Fruit fly (Drosophila melanogaster) whole organism: ENCODE measurements around the gene sav.

Experiments
- CG8478 ChIP-seq: fragments of >200 bp; optimal IDR thresholded peaks from 2 replicates; lab custom pipeline; 2018; ENCODE audit warnings: inconsistent platforms
- Dll ChIP-seq: fragments of >200 bp; optimal IDR thresholded peaks from 2 replicates; lab custom pipeline; 2017
- EcR ChIP-seq, 2 experiments: fragments of >200 bp; optimal IDR thresholded peaks; 2 replicates each; lab custom pipeline; 2017; ENCODE audit warnings: missing biosample characterization in 2 of 2, missing genetic modification characterization in 2 of 2, missing genetic modification reagents in 2 of 2
- pan ChIP-seq: fragments of >200 bp; optimal IDR thresholded peaks from 2 replicates; lab custom pipeline; 2017
- psq ChIP-seq: fragments of >200 bp; optimal IDR thresholded peaks from 2 replicates; lab custom pipeline; 2017
- usp ChIP-seq: fragments of >200 bp; optimal IDR thresholded peaks from 2 replicates; lab custom pipeline; 2017; ENCODE audit warnings: missing biosample characterization, missing genetic modification characterization, mixed read lengths

sav gene

dm6 chr3R:23060166-23060565 lies 938 bp downstream of the sav start:
- TF ChIP-seq psq (no peak), EcR (GFP tag; optimal IDR thresholded peaks at IDR 0.05; lab: Kevin White, UChicago) (no peak), usp (GFP tag; lab: Kevin White, UChicago) (no peak), CG8478 (no peak), Dll (no peak), pan (lab: Kevin White, UChicago) (no peak)

DNA sequence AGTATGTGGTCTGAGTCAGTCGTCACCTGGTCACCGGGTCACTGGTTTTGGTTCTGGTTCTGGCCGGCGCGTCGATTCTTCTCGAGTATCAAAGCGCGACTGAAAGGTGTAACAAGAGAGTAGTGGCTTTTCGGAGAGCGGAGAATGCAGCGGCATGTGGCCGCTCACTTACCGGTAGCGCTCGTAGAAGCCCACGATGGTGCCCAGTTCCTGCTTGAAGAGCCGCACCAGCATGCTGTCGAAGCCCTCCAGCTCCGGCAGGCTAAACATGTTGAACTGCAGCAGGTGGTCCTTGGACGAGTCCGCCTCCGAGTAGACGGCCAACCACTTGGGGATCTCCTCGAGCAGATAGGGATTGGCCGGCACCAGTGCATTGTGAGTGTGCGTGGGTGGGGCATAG lies 2.2 kb downstream of the sav start, which contains the start of gene Ctns:
TSS of gene Ctns (minus strand) at position 101 of the 400 bp plus-strand sequence.
- no peak for TF ChIP-seq usp (GFP tag; lab: Kevin White, UChicago)
- no peak for TF ChIP-seq Dll
- TF ChIP-seq CG8478, result no peak
- TF ChIP-seq pan (lab: Kevin White, UChicago), result no peak
- no peak for TF ChIP-seq psq
- TF ChIP-seq EcR (GFP tag; optimal IDR thresholded peaks at IDR 0.05; lab: Kevin White, UChicago), result no peak

- TF ChIP-seq CG8478 (no peak), EcR (GFP tag; optimal IDR thresholded peaks at IDR 0.05; lab: Kevin White, UChicago) (no peak), usp (GFP tag; lab: Kevin White, UChicago) (no peak), Dll (no peak), pan (lab: Kevin White, UChicago) (no peak), psq (no peak)
Measured at dm6 chr3R:23057390-23057789, 3.7 kb downstream of the sav start.

DNA sequence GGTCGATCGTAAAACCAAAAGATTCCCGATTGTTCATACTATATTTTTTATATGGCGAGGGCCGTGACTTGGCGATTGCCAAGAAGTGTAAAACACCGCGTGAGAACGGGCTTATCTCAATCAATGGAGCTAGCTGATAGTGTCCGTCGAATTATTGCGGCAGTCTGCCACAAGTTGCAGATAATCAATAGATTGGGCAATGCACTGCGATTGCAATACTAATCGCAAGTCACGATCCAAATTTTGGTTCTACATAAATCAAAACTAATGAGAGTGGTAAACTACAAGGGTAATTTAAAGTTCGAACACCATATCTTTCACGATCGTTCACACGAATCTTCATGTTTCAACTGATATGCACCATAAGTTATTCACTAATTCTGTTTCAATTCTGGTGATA lies 4.4 kb downstream of the sav start:
- no peak for TF ChIP-seq usp (GFP tag; lab: Kevin White, UChicago)
- TF ChIP-seq EcR (GFP tag; optimal IDR thresholded peaks at IDR 0.05; lab: Kevin White, UChicago), result no peak
- no peak for TF ChIP-seq CG8478
- no peak for TF ChIP-seq pan (lab: Kevin White, UChicago)
- TF ChIP-seq psq, result no peak
- no peak for TF ChIP-seq Dll

- TF ChIP-seq CG8478, result no peak
- TF ChIP-seq pan (lab: Kevin White, UChicago), result no peak
- TF ChIP-seq EcR (GFP tag; optimal IDR thresholded peaks at IDR 0.05; lab: Kevin White, UChicago), result no peak
- TF ChIP-seq psq, result no peak
- TF ChIP-seq usp (GFP tag; lab: Kevin White, UChicago), result no peak
- TF ChIP-seq Dll, result no peak
Measured at dm6 chr3R:23056113-23056512, 5.0 kb downstream of the sav start.

DNA sequence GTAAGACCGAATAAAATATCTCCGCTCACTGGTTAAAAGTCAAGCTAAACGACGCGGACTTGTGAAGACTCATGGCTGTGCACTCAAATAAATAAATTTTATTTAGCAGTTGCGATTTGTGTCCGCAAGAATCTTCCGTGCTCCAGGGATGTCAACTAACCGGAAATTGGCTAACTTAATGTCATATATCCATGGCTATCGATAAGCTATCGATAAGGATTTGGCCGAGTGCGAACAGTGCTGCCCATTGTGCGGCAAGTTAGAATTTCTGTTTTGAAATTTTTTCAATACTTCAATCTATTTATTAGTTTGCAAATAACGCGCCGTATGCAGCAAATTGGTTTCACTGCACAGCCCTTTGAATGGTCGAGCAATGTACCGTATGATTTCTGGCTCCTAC lies 7.2 kb downstream of the sav start, which contains the start of gene p53:
TSS of gene p53 (minus strand) at position 147 of the 400 bp plus-strand sequence.
- TF ChIP-seq psq (no peak), EcR (GFP tag; optimal IDR thresholded peaks at IDR 0.05; lab: Kevin White, UChicago) (no peak), Dll (no peak), usp (GFP tag; lab: Kevin White, UChicago) (no peak), CG8478 (no peak), pan (lab: Kevin White, UChicago) (no peak)

DNA sequence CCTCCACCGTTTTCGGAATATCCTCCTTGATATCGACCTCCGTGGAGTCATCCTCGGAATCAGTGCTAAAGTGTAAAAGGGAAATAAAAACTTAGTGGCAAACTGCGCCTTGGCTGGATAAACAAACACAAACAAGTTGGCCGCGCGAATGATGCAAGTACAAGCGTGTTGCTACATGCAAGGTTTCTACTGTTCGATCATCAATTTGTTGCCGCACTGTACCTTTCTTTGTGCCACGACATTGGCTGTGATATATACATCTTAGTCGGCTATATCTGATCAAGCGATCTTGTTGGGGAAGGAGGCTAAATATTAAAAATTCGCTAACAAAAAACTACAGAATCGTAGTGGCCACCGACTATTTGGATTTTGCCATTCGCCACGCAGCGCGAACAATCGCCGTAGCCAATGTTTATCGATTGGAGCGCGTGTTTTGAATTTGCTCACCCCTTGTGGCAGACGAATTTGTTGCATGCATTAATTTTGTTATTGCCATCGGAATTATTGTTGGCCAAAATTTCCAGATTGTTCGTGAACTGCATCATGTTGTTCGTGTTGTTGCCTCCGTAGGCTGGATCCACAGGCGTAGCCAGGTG lies 7.9 kb downstream of the sav start:
- TF ChIP-seq pan (lab: Kevin White, UChicago) (no peak), usp (GFP tag; lab: Kevin White, UChicago) (no peak), psq (no peak)

DNA sequence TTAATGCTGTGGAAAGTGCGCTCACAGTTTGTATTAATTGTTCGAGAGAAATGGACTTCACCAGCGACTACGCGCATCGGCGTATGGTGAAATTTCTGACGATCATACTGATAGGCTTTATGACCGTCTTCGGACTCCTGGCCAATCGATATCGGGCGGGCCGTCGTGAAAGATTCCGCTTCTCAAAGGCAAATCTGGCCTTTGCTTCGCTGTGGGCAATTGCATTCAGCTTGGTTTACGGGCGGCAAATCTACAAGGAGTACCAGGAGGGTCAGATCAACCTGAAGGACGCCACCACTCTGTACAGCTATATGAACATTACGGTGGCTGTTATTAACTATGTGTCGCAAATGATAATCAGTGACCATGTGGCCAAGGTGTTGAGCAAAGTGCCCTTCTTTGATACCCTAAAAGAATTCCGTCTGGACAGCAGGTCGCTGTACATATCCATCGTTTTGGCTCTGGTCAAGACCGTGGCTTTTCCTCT lies 9.4 kb downstream of the sav start, which contains the start of gene Gr94a:
TSS of gene Gr94a (plus strand) at position 51 of the 487 bp plus-strand sequence.
- TF ChIP-seq Dll, result no peak
- TF ChIP-seq CG8478, result no peak
- TF ChIP-seq EcR (GFP tag; optimal IDR thresholded peaks at IDR 0.05; lab: Kevin White, UChicago), result no peak
- no peak for TF ChIP-seq psq
- TF ChIP-seq pan (lab: Kevin White, UChicago), result no peak
- TF ChIP-seq usp (GFP tag; lab: Kevin White, UChicago), result no peak

- no peak for TF ChIP-seq usp (GFP tag; lab: Kevin White, UChicago)
Measured at dm6 chr3R:23048690-23049118, 12.4 kb downstream of the sav start.

- no peak for TF ChIP-seq usp (GFP tag; lab: Kevin White, UChicago)
- no peak for TF ChIP-seq psq
- no peak for TF ChIP-seq EcR (GFP tag; optimal IDR thresholded peaks at IDR 0.05; lab: Kevin White, UChicago)
- TF ChIP-seq pan (lab: Kevin White, UChicago), result no peak
- TF ChIP-seq CG8478, result no peak
- no peak for TF ChIP-seq Dll
Measured at dm6 chr3R:23048089-23048689, 12.9 kb downstream of the sav start, which contains the start of gene CG17121. Gene CG17121 (minus strand): TSS chr3R:23048214.

DNA sequence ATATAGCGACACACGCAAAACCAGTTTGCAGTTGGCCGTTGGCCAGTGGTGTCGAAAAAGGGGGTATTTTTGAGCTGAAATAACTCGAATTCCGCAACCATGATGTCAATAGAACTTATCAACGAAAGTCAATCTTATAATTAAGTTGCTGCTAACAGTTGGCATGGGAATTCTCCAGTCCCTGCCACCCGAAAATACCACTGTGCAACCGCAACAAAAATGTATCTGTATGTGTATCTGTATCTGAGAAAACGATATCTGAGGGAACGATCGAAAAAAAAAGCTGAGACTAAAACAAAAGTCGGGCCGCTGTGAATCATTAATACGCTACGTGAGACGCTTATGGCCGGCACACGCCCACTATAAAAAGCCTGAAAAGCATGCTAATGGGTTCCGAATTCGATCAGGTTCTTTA lies 14.6 kb downstream of the sav start:
- peak in 1 of 2 experiments; percentile 12 for TF ChIP-seq EcR (GFP tag; optimal IDR thresholded peaks at IDR 0.05; lab: Kevin White, UChicago)
- no peak for TF ChIP-seq pan (lab: Kevin White, UChicago)

DNA sequence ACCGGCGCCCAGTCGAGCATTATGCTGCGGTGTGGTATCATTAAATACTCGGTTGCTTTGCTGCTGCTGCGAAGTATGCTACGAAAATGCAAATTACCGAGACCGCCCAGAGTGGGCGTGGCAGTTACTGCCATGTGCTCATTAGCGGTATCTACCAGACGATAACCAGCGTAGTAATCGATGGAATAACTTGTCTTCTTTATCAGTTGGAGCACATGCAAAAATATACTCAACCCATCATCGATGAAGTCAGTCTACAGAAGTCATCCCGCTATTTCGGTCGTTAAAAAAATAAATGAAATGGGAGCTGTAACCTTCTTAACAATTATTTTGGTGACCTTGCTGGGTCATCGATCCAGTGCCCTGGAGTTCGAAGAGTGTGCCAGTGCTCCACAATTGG lies 17.4 kb downstream of the sav start, which contains the start of gene CG13837:
TSS of gene CG13837 (plus strand) at position 301 of the 400 bp plus-strand sequence.
- no peak for TF ChIP-seq usp (GFP tag; lab: Kevin White, UChicago)
- TF ChIP-seq Dll, result no peak
- no peak for TF ChIP-seq psq
- TF ChIP-seq EcR (GFP tag; optimal IDR thresholded peaks at IDR 0.05; lab: Kevin White, UChicago), result no peak

dm6 chr3R:23042746-23043265 lies 18.3 kb downstream of the sav start:
- TF ChIP-seq EcR (GFP tag; optimal IDR thresholded peaks at IDR 0.05; lab: Kevin White, UChicago) (no peak), psq (no peak), Dll (no peak), CG8478 (no peak), usp (GFP tag; lab: Kevin White, UChicago) (no peak), pan (lab: Kevin White, UChicago) (no peak)
